Fruit fly (Drosophila melanogaster) whole organism, embryonic: Measurements from ENCODE around the gene CG12477.

Experiments
- Bgb ChIP-seq: fragments of 200-800 bp; sonication (Bioruptor generic); IDR thresholded peaks from 2 replicates; pipeline ENCODE4 v1.3.6; 2022; ENCODE audit warnings: missing biosample characterization, missing genetic modification characterization; ENCODE audit not compliant: partially characterized antibody
- CG13287 ChIP-seq: fragments of 200-800 bp; sonication (Bioruptor generic); IDR thresholded peaks from 2 replicates; pipeline ENCODE4 v1.3.6; 2022; ENCODE audit warnings: missing biosample characterization, missing genetic modification characterization; ENCODE audit not compliant: partially characterized antibody
- CG14050 ChIP-seq: fragments of 200-800 bp; sonication (Bioruptor generic); IDR thresholded peaks from 3 replicates; pipeline ENCODE4 v1.3.6; 2022; ENCODE audit warnings: missing biosample characterization, missing genetic modification characterization
- CG14860 ChIP-seq: fragments of 200-800 bp; sonication (Bioruptor generic); IDR thresholded peaks from 3 replicates; pipeline ENCODE4 v1.3.6; 2022; ENCODE audit warnings: missing biosample characterization, missing genetic modification characterization; ENCODE audit not compliant: partially characterized antibody
- CG15601 ChIP-seq: fragments of 200-800 bp; sonication (Bioruptor generic); optimal IDR thresholded peaks from 3 replicates; lab custom pipeline; 2019; ENCODE audit warnings: missing biosample characterization, mild to moderate bottlenecking, missing genetic modification characterization, moderate library complexity
- CG16813 ChIP-seq: fragments of 200-800 bp; sonication (Bioruptor generic); IDR thresholded peaks from 3 replicates; pipeline ENCODE4 v1.3.6; 2022; ENCODE audit warnings: missing biosample characterization, missing genetic modification characterization; ENCODE audit not compliant: partially characterized antibody
- CG2129 ChIP-seq: fragments of 200-800 bp; sonication (Bioruptor generic); IDR thresholded peaks from 2 replicates; pipeline ENCODE4 v1.3.6; 2022; ENCODE audit warnings: missing biosample characterization, missing genetic modification characterization; ENCODE audit not compliant: partially characterized antibody
- CG5180 ChIP-seq: fragments of 200-800 bp; sonication (Bioruptor generic); optimal IDR thresholded peaks from 3 replicates; lab custom pipeline; 2017; ENCODE audit warnings: missing biosample characterization, missing genetic modification characterization, mild to moderate bottlenecking, moderate library complexity, missing genetic modification reagents
- CG6791 ChIP-seq: fragments of 200-800 bp; sonication (Bioruptor generic); IDR thresholded peaks from 3 replicates; pipeline ENCODE4 v1.3.6; 2022; ENCODE audit warnings: missing biosample characterization, missing genetic modification characterization; ENCODE audit not compliant: partially characterized antibody
- CG7745 ChIP-seq: fragments of 200-800 bp; sonication (Bioruptor generic); optimal IDR thresholded peaks from 2 replicates; lab custom pipeline; 2018; ENCODE audit warnings: missing biosample characterization, mild to moderate bottlenecking, missing genetic modification characterization, moderate library complexity
- CG7963 ChIP-seq: fragments of 200-800 bp; sonication (Bioruptor generic); IDR thresholded peaks from 3 replicates; pipeline ENCODE4 v1.3.6; 2022; ENCODE audit warnings: missing biosample characterization, missing genetic modification characterization; ENCODE audit not compliant: partially characterized antibody
- CHES-1-like ChIP-seq: fragments of 200-800 bp; sonication (Bioruptor generic); optimal IDR thresholded peaks from 2 replicates; lab custom pipeline; 2016; ENCODE audit warnings: missing biosample characterization, missing genetic modification characterization
- D19B ChIP-seq: fragments of 200-800 bp; sonication (Bioruptor generic); optimal IDR thresholded peaks from 2 replicates; lab custom pipeline; 2017; ENCODE audit warnings: missing biosample characterization, mild to moderate bottlenecking, missing genetic modification characterization
- Dfd ChIP-seq, 2 experiments: fragments of >200 bp; optimal IDR thresholded peaks; 2 replicates each; lab custom pipeline; 2017; ENCODE audit warnings: missing biosample characterization in 2 of 2, missing genetic modification characterization in 2 of 2
- Doc3 ChIP-seq: fragments of 200-800 bp; sonication (Bioruptor generic); IDR thresholded peaks from 3 replicates; pipeline ENCODE4 v1.3.6; 2022; ENCODE audit warnings: missing biosample characterization, missing genetic modification characterization; ENCODE audit not compliant: partially characterized antibody
- E2f1 ChIP-seq: fragments of 200-800 bp; sonication (Bioruptor generic); IDR thresholded peaks from 2 replicates; pipeline ENCODE4 v1.3.6; 2022; ENCODE audit warnings: missing biosample characterization, missing genetic modification characterization
- Fer1 ChIP-seq: fragments of 200-800 bp; sonication (Bioruptor generic); optimal IDR thresholded peaks from 2 replicates; lab custom pipeline; 2017; ENCODE audit warnings: missing biosample characterization, mild to moderate bottlenecking, missing genetic modification characterization
- Fer3 ChIP-seq: fragments of 200-800 bp; sonication (Bioruptor generic); optimal IDR thresholded peaks from 2 replicates; lab custom pipeline; 2018; ENCODE audit warnings: missing biosample characterization, mild to moderate bottlenecking, missing genetic modification characterization, moderate library complexity
- HLH4C ChIP-seq: fragments of 200-800 bp; sonication (Bioruptor generic); IDR thresholded peaks from 3 replicates; pipeline ENCODE4 v1.3.6; 2022; ENCODE audit warnings: missing biosample characterization, missing genetic modification characterization; ENCODE audit not compliant: partially characterized antibody
- NK7.1 ChIP-seq: fragments of 200-800 bp; sonication (Bioruptor generic); optimal IDR thresholded peaks from 3 replicates; lab custom pipeline; 2016; ENCODE audit warnings: missing biosample characterization, missing genetic modification characterization
- Scr ChIP-seq: fragments of 200-800 bp; sonication (Bioruptor generic); IDR thresholded peaks from 2 replicates; pipeline ENCODE4 v1.3.6; 2022; ENCODE audit warnings: missing biosample characterization, missing genetic modification characterization; ENCODE audit not compliant: partially characterized antibody
- Sry-β ChIP-seq: fragments of 200-800 bp; sonication (Bioruptor generic); optimal IDR thresholded peaks from 2 replicates; lab custom pipeline; 2018; ENCODE audit warnings: missing biosample characterization, mild to moderate bottlenecking, missing genetic modification characterization, moderate library complexity
- amos ChIP-seq: fragments of 200-800 bp; sonication (Bioruptor generic); IDR thresholded peaks from 2 replicates; pipeline ENCODE4 v1.3.6; 2022; ENCODE audit warnings: missing biosample characterization, missing genetic modification characterization; ENCODE audit not compliant: partially characterized antibody
- ato ChIP-seq: fragments of 200-800 bp; sonication (Bioruptor generic); IDR thresholded peaks from 2 replicates; pipeline ENCODE4 v1.3.6; 2022; ENCODE audit warnings: missing biosample characterization, missing genetic modification characterization; ENCODE audit not compliant: partially characterized antibody
- bbx ChIP-seq: fragments of 200-800 bp; sonication (Bioruptor generic); IDR thresholded peaks from 2 replicates; pipeline ENCODE4 v1.3.6; 2022; ENCODE audit warnings: missing biosample characterization, missing genetic modification characterization; ENCODE audit not compliant: partially characterized antibody
- chinmo ChIP-seq: fragments of 200-800 bp; sonication (Bioruptor generic); IDR thresholded peaks from 4 replicates; pipeline ENCODE4 v1.3.6; 2022; ENCODE audit warnings: missing biosample characterization, missing genetic modification characterization; ENCODE audit not compliant: partially characterized antibody
- hb ChIP-seq: fragments of 200-800 bp; sonication (Bioruptor generic); IDR thresholded peaks from 3 replicates; pipeline ENCODE4 v1.3.6; 2022; ENCODE audit warnings: missing biosample characterization, missing genetic modification characterization; ENCODE audit not compliant: partially characterized antibody
- hkb ChIP-seq, 2 experiments: fragments of 200-800 bp in 1 of 2; fragments of >200 bp in 1 of 2; sonication (Bioruptor generic) in 1 of 2; IDR thresholded peaks in 1 of 2; optimal IDR thresholded peaks in 1 of 2; 2 replicates each; pipeline versions ENCODE4 v1.3.6 to Lab custom; 2017 to 2022; ENCODE audit warnings: missing biosample characterization in 1 of 2, missing genetic modification characterization in 1 of 2
- hth ChIP-seq: fragments of >200 bp; optimal IDR thresholded peaks from 2 replicates; lab custom pipeline; 2017; ENCODE audit warnings: inconsistent platforms
- inv ChIP-seq: fragments of 200-800 bp; sonication (Bioruptor generic); IDR thresholded peaks from 2 replicates; pipeline ENCODE4 v1.3.6; 2022; ENCODE audit warnings: missing biosample characterization, missing genetic modification characterization; ENCODE audit not compliant: partially characterized antibody
- lab ChIP-seq: fragments of 200-800 bp; sonication (Bioruptor generic); optimal IDR thresholded peaks from 3 replicates; lab custom pipeline; 2017; ENCODE audit warnings: missing biosample characterization, missing genetic modification characterization, mild to moderate bottlenecking, moderate library complexity, missing genetic modification reagents
- lilli ChIP-seq: fragments of 200-800 bp; sonication (Bioruptor generic); optimal IDR thresholded peaks from 3 replicates; lab custom pipeline; 2016; ENCODE audit warnings: missing biosample characterization, missing genetic modification characterization
- mld ChIP-seq: fragments of 200-800 bp; sonication (Bioruptor generic); IDR thresholded peaks from 3 replicates; pipeline ENCODE4 v1.3.6; 2022; ENCODE audit warnings: missing biosample characterization, missing genetic modification characterization; ENCODE audit not compliant: partially characterized antibody
- nerfin-2 ChIP-seq: fragments of 200-800 bp; sonication (Bioruptor generic); IDR thresholded peaks from 2 replicates; pipeline ENCODE4 v1.3.6; 2022; ENCODE audit warnings: missing biosample characterization, missing genetic modification characterization; ENCODE audit not compliant: partially characterized antibody
- sens ChIP-seq: fragments of 200-800 bp; sonication (Bioruptor generic); peaks from one replicate; lab custom pipeline; 2016; ENCODE audit warnings: missing biosample characterization, missing genetic modification characterization
- sna ChIP-seq: fragments of 200-800 bp; sonication (Bioruptor generic); IDR thresholded peaks from 2 replicates; pipeline ENCODE4 v1.3.6; 2022; ENCODE audit warnings: missing biosample characterization, missing genetic modification characterization; ENCODE audit not compliant: partially characterized antibody
- tna ChIP-seq: fragments of 200-800 bp; sonication (Bioruptor generic); IDR thresholded peaks from 2 replicates; pipeline ENCODE4 v1.3.6; 2022; ENCODE audit warnings: missing biosample characterization, missing genetic modification characterization; ENCODE audit not compliant: partially characterized antibody
- vnd ChIP-seq: fragments of 200-800 bp; sonication (Bioruptor generic); IDR thresholded peaks from 3 replicates; pipeline ENCODE4 v1.3.6; 2022; ENCODE audit warnings: missing biosample characterization, missing genetic modification characterization; ENCODE audit not compliant: partially characterized antibody
- zen2 ChIP-seq: fragments of 200-800 bp; sonication (Bioruptor generic); IDR thresholded peaks from 3 replicates; pipeline ENCODE4 v1.3.6; 2022; ENCODE audit warnings: missing biosample characterization, missing genetic modification characterization; ENCODE audit not compliant: partially characterized antibody

The CG12477 gene

dm6 chr3L:18742935-18743466, 19.9 kb upstream of the CG12477 start:
- TF ChIP-seq CG14860 (GFP tag; lab: Robert Waterston, UW) = peak; percentile 80
- TF ChIP-seq CG16813 (GFP tag; lab: Robert Waterston, UW) = peak; percentile 75
- TF ChIP-seq Doc3 = 0 out of 3 replicates have a peak, but pooled peaks have one; percentile 9
- TF ChIP-seq Dfd (GFP tag; optimal IDR thresholded peaks at IDR 0.05; lab: Kevin White, UChicago) = no peak
- no peak; the same call in 1 of the 2 replicates for TF ChIP-seq CG13287 (GFP tag; lab: Robert Waterston, UW)
- 0 out of 3 replicates have a peak, but pooled peaks have one; percentile 26 for TF ChIP-seq zen2 (GFP tag; lab: Robert Waterston, UW)
- TF ChIP-seq Scr (GFP tag; lab: Robert Waterston, UW) = peak; percentile 38; the same call in 1 of the 2 replicates
- TF ChIP-seq tna = peak; percentile 74
- no peak for TF ChIP-seq NK7.1 (GFP tag; lab: Kevin White, UChicago)
- TF ChIP-seq Fer3 = no peak
- no peak for TF ChIP-seq lab (GFP tag; lab: Kevin White, UChicago)
- peak; percentile 38; the same call in 1 of the 2 replicates for TF ChIP-seq bbx (GFP tag; lab: Robert Waterston, UW)
- no peak for TF ChIP-seq CG7745
- TF ChIP-seq CG7963 (GFP tag; lab: Robert Waterston, UW) = peak; percentile 74; the same call in 2 of the 3 replicates
- TF ChIP-seq lilli (GFP tag; lab: Kevin White, UChicago) = no peak
- TF ChIP-seq mld = peak; percentile 66; the same call in 1 of the 3 replicates
- TF ChIP-seq CHES-1-like (GFP tag; lab: Kevin White, UChicago) = no peak
- peak; percentile 96 for TF ChIP-seq CG5180 (GFP tag; lab: Kevin White, UChicago)
- TF ChIP-seq hkb (optimal IDR thresholded peaks at IDR 0.05; lab: Kevin White, UChicago) = no peak
- no peak for TF ChIP-seq hkb (GFP tag; IDR thresholded peaks at IDR 0.05; lab: Robert Waterston, UW)
- peak; percentile 59 for TF ChIP-seq D19B (GFP tag; lab: Kevin White, UChicago)
- no peak for TF ChIP-seq Sry-β
- TF ChIP-seq chinmo = 0 out of 4 replicates have a peak, but pooled peaks have one; percentile 11
- TF ChIP-seq CG15601 = peak; percentile 35
- peak; percentile 66; the same call in 2 of the 3 replicates for TF ChIP-seq hb (GFP tag; lab: Robert Waterston, UW)
- TF ChIP-seq amos (GFP tag; lab: Robert Waterston, UW) = peak; percentile 30; the same call in 1 of the 2 replicates
- no peak for TF ChIP-seq CG14050 (GFP tag; lab: Robert Waterston, UW)
- no peak for TF ChIP-seq CG2129
- TF ChIP-seq sna (GFP tag; lab: Robert Waterston, UW) = peak; percentile 37
- peak; percentile 68; the same call in 2 of the 3 replicates for TF ChIP-seq vnd (GFP tag; lab: Robert Waterston, UW)
- TF ChIP-seq ato = peak; percentile 38; the same call in 1 of the 2 replicates
- TF ChIP-seq nerfin-2 (GFP tag; lab: Robert Waterston, UW) = peak; percentile 40; the same call in 1 of the 2 replicates
- TF ChIP-seq Bgb (GFP tag; lab: Robert Waterston, UW) = peak; percentile 71
- peak; percentile 29; the same call in 1 of the 2 replicates for TF ChIP-seq inv (GFP tag; lab: Robert Waterston, UW)
- TF ChIP-seq Fer1 = no peak
- TF ChIP-seq E2f1 (GFP tag; lab: Robert Waterston, UW) = no peak
- TF ChIP-seq hth = no peak
- peak; percentile 69 for TF ChIP-seq CG6791 (GFP tag; lab: Robert Waterston, UW)
- peak; percentile 39 for TF ChIP-seq sens (GFP tag; lab: Kevin White, UChicago)
- TF ChIP-seq HLH4C (GFP tag; lab: Robert Waterston, UW) = peak; percentile 89
- TF ChIP-seq, all 482 proteins: peak for 24
